Worm (Caenorhabditis elegans): ENCODE results near the gene F21H7.5.

DNA sequence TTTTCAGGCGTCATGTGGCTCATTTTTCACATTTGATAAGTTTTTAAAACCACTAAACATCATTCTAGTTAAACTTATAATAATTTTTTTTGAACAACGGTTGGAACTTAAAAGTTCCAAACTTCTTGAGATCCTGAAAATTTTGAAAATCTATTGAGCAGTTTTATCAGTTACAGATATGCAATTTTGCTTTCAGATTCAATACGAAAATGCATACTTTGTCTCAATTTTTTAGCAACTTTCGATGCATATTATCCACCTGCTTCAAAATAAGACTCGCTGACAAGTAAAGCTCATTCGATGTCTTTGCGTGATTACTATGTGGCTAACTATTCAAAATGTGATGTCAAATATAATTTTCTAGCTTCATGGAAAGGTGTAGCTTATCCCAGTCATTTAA lies 9.3 kb downstream of the F21H7.5 start, which contains the start of gene srh-95:
- TF ChIP-seq ama-1 (optimal IDR thresholded peaks at IDR 0.05): no peak
- no peak for TF ChIP-seq hmbx-1 (tag; optimal IDR thresholded peaks at IDR 0.05)
- TF ChIP-seq B0310.2 (tag; optimal IDR thresholded peaks at IDR 0.05): no peak
- no peak for TF ChIP-seq tra-4 (tag; optimal IDR thresholded peaks at IDR 0.05)
- no peak for TF ChIP-seq ets-7 (tag; optimal IDR thresholded peaks at IDR 0.05)
- TF ChIP-seq pes-1 (GFP tag; IDR thresholded peaks at IDR 0.05): no peak
- TF ChIP-seq ceh-13 (GFP tag; optimal IDR thresholded peaks at IDR 0.05): no peak
- no peak for TF ChIP-seq flt-1 (GFP tag; IDR thresholded peaks at IDR 0.05)
